Worm (Caenorhabditis elegans) whole organism, young adult: ENCODE measurements around the gene F32H5.4.

ENCODE experiments used
- D2030.7 ChIP-seq: fragments of 200-800 bp; sonication (Bioruptor generic); IDR thresholded peaks from 2 replicates; pipeline ENCODE4 v1.3.6; 2022; ENCODE audit warnings: missing genetic modification reagents, missing genetic modification characterization, missing compliant biosample characterization
- F10E7.11 ChIP-seq: sonication (generic microtip); optimal IDR thresholded peaks from 2 replicates; lab custom pipeline; 2017; ENCODE audit warnings: mild to moderate bottlenecking, missing genetic modification characterization, moderate library complexity, missing compliant biosample characterization
- F37B4.10 ChIP-seq: fragments of 200-800 bp; sonication (Bioruptor generic); IDR thresholded peaks from 2 replicates; pipeline ENCODE4 v1.3.6; 2022; ENCODE audit warnings: missing genetic modification characterization, missing compliant biosample characterization
- F49E8.2 ChIP-seq: sonication (generic microtip); optimal IDR thresholded peaks from 3 replicates; lab custom pipeline; 2017; ENCODE audit warnings: missing genetic modification characterization, mild to moderate bottlenecking, missing compliant biosample characterization, antibody characterized with exemption, moderate library complexity; ENCODE audit not compliant: insufficient read depth
- Y56A3A.18 ChIP-seq: fragments of 200-800 bp; sonication (Bioruptor generic); IDR thresholded peaks from 2 replicates; pipeline ENCODE4 v1.3.6; 2022; ENCODE audit warnings: missing genetic modification reagents, missing genetic modification characterization, missing compliant biosample characterization
- ZK185.1 ChIP-seq: sonication (generic microtip); optimal IDR thresholded peaks from 2 replicates; lab custom pipeline; 2016; ENCODE audit warnings: mild to moderate bottlenecking, missing genetic modification characterization, missing compliant biosample characterization; ENCODE audit not compliant: poor library complexity, severe bottlenecking
- atf-7 ChIP-seq: sonication (generic microtip); optimal IDR thresholded peaks from 2 replicates; lab custom pipeline; 2017; ENCODE audit warnings: mild to moderate bottlenecking, missing genetic modification characterization, missing compliant biosample characterization
- attf-6 ChIP-seq: fragments of 200-800 bp; sonication (Bioruptor generic); IDR thresholded peaks from 2 replicates; pipeline ENCODE4 v1.3.6; 2022; ENCODE audit warnings: missing genetic modification reagents, missing genetic modification characterization, missing compliant biosample characterization
- bed-1 ChIP-seq: fragments of 200-800 bp; sonication (Bioruptor generic); IDR thresholded peaks from 2 replicates; pipeline ENCODE4 v1.3.6; 2022; ENCODE audit warnings: missing genetic modification reagents, missing genetic modification characterization, missing compliant biosample characterization
- die-1 ChIP-seq: sonication (generic microtip); optimal IDR thresholded peaks from 2 replicates; lab custom pipeline; 2016; ENCODE audit warnings: missing genotype, mild to moderate bottlenecking, missing genetic modification characterization, missing compliant biosample characterization
- egrh-3 ChIP-seq: fragments of 200-800 bp; sonication (Bioruptor generic); IDR thresholded peaks from 2 replicates; pipeline ENCODE4 v1.3.6; 2022; ENCODE audit warnings: missing genetic modification reagents, missing genetic modification characterization, missing compliant biosample characterization
- gei-17 ChIP-seq: fragments of 200-800 bp; sonication (Bioruptor generic); optimal IDR thresholded peaks from 2 replicates; lab custom pipeline; 2018; ENCODE audit warnings: mild to moderate bottlenecking, missing genetic modification characterization, missing compliant biosample characterization
- hmg-20 ChIP-seq: fragments of 200-800 bp; sonication (Bioruptor generic); IDR thresholded peaks from 2 replicates; pipeline ENCODE4 v1.3.6; 2022; ENCODE audit warnings: missing genetic modification reagents, missing genetic modification characterization, missing compliant biosample characterization
- lin-26 ChIP-seq: fragments of 200-800 bp; sonication (Bioruptor generic); IDR thresholded peaks from 2 replicates; pipeline ENCODE4 v1.3.6; 2022; ENCODE audit warnings: missing genetic modification reagents, missing genetic modification characterization, missing compliant biosample characterization
- lsy-27 ChIP-seq: sonication (generic microtip); optimal IDR thresholded peaks from 2 replicates; lab custom pipeline; 2017; ENCODE audit warnings: missing genetic modification characterization, mild to moderate bottlenecking, missing compliant biosample characterization, antibody characterized with exemption, missing genotype, borderline replicate concordance; ENCODE audit not compliant: insufficient read depth
- madf-6 ChIP-seq: fragments of 200-800 bp; sonication (Bioruptor generic); IDR thresholded peaks from 2 replicates; pipeline ENCODE4 v1.3.6; 2022; ENCODE audit warnings: missing genetic modification reagents, missing genetic modification characterization, missing compliant biosample characterization
- mcd-1 ChIP-seq: fragments of 200-800 bp; sonication (Bioruptor generic); IDR thresholded peaks from 2 replicates; pipeline ENCODE4 v1.3.6; 2022; ENCODE audit warnings: missing genetic modification reagents, missing genetic modification characterization, missing compliant biosample characterization
- mes-4 ChIP-seq: sonication (generic microtip); optimal IDR thresholded peaks from 2 replicates; lab custom pipeline; 2016; ENCODE audit warnings: missing genotype, missing genetic modification characterization, missing compliant biosample characterization
- snpc-1.1 ChIP-seq: sonication (generic microtip); optimal IDR thresholded peaks from 2 replicates; lab custom pipeline; 2017; ENCODE audit warnings: missing genetic modification characterization, mild to moderate bottlenecking, missing compliant biosample characterization, antibody characterized with exemption, moderate library complexity, missing genotype, missing genetic modification reagents; ENCODE audit not compliant: insufficient read depth
- zfh-2 ChIP-seq: fragments of 200-800 bp; sonication (Bioruptor generic); conservative IDR thresholded peaks from 2 replicates; pipeline ENCODE4 v1.3.6; 2022; ENCODE audit warnings: missing genetic modification reagents, missing genetic modification characterization, missing compliant biosample characterization
- ztf-28 ChIP-seq: fragments of 200-800 bp; sonication (Bioruptor generic); IDR thresholded peaks from 2 replicates; pipeline ENCODE4 v1.3.6; 2022; ENCODE audit warnings: missing genetic modification reagents, missing genetic modification characterization, missing compliant biosample characterization

The F32H5.4 gene

DNA sequence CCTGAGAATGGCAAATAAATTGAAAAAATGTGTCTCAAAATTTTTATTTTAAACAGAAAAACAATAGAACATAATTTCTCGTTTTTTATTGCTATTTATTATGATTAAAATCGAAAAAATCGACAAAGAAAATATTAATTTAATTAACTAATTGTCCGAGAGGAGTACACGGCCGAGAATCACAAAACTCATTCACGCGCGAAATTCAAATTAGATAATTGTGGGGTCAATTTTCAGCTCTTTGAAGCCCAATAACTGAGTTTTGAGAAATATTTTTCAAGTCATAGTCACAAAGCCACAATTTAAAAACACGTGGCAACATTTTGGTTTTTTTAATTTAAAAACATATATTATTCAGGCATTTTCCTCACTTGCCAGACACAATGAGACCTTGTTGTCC, 48.7 kb downstream of the F32H5.4 start (continued):
- TF ChIP-seq ZK185.1 (tag; lab: Kevin White, UChicago) (peak; percentile 9), ztf-28 (GFP tag; lab: Robert Waterston, UW) (0 out of 2 replicates have a peak, but pooled peaks have one; percentile 11), mcd-1 (GFP tag; lab: Robert Waterston, UW) (no peak; the same call in 1 of the 2 replicates), F10E7.11 (tag; lab: Kevin White, UChicago) (no peak)

DNA sequence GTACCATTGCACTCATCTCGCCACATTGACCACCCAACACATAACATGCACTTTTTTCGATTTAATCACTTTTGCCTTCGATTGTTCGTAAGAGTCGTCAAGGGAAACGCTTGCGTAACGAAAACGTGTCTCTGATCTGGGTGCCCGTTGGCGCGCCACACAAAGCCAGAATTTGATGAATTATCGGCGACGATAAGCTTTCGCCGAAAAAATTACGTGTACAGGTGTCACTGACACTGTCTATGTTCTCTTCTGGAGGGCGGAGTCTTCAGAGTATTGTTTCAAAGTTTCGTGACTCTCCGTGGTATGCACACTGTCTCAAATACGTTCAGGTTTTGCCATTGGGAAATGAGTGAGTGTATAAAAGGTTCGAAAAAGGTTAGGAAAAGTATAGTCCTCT, 50.3 kb downstream of the F32H5.4 start, which contains the start of gene F53F1.4:
F53F1.4 (plus strand) TSS at position 390 of the 400 bp plus-strand sequence.
- TF ChIP-seq hmg-20 (GFP tag; lab: Robert Waterston, UW) (no peak), ztf-28 (GFP tag; lab: Robert Waterston, UW) (0 out of 2 replicates have a peak, but pooled peaks have one; percentile 37)
- TF ChIP-seq, all 124 proteins: peak for 1

DNA sequence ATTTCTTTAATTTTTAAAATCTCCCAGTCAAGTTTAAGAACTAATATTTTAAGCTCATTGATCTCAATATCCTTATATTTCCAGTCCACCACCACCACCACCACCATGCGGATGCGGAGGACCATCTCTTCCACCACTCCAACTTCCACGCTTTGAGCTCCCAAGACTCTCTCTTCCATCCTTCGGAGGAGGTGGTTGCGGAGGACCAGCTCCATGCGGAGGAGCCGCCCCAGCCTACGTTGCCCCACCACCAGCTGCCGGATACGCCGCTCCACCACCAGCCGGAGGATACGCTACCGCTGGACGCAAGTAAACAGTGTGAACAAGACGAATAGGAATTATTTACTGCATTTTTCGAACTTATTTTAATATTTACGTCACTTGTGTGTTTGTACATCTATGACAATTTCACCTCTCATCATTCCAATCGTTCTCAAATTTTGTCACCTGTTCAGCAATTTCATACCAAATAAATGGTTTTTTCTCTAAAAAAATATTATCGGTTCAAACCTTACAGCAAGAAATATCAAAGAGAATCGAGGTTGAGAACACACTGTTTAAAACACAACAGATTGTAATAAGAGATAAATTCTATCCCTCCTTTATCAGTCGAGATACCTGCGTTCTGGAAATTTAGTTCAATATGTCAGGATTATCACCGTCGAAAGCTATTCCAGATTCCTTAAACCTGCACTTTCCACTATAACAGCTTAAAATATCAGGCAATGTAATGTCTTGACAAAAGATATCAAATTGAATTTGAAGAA, 51.1 kb downstream of the F32H5.4 start:
- peak; percentile 91 for TF ChIP-seq zfh-2 (GFP tag; lab: Robert Waterston, UW)
- no peak for TF ChIP-seq attf-6
- peak; percentile 87 for TF ChIP-seq egrh-3 (GFP tag; lab: Robert Waterston, UW)

DNA sequence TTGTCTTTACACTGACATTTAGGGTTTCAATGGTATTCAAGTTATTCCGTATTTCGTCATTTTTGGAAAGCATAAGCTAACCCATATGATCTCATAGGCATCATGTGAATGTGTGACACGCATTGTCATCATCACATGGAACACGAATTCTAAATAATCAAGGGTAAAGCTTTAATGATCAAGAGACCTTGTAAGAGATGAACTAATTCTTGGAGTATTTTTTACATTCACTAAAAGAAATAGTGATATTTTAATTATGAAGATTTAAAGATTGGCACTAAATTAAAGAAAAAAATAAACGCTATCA, 51.6 kb downstream of the F32H5.4 start:
- TF ChIP-seq mes-4 (tag; lab: Kevin White, UChicago) (no peak), ztf-28 (GFP tag; lab: Robert Waterston, UW) (no peak), F10E7.11 (tag; lab: Kevin White, UChicago) (no peak), Y56A3A.18 (no peak), madf-6 (GFP tag; lab: Robert Waterston, UW) (no peak), atf-7 (no peak), bed-1 (GFP tag; lab: Robert Waterston, UW) (no peak), die-1 (tag; lab: Kevin White, UChicago) (no peak), lin-26 (GFP tag; lab: Robert Waterston, UW) (no peak), F49E8.2 (no peak), snpc-1.1 (tag; lab: Kevin White, UChicago) (no peak), F37B4.10 (GFP tag; lab: Robert Waterston, UW) (no peak), gei-17 (no peak), D2030.7 (no peak), lsy-27 (tag; lab: Kevin White, UChicago) (no peak), hmg-20 (GFP tag; lab: Robert Waterston, UW) (no peak)
